Fruit fly (Drosophila melanogaster): Measurements from ENCODE around the gene CG14780.

Gene CG14780

dm6 chrX:1464033-1464432, 8.3 kb upstream of the CG14780 start, which contains the start of gene Ns3 (continued):
- peak; percentile 85 for TF ChIP-seq Dll (GFP tag; IDR thresholded peaks at IDR 0.05; ENCODE audit: partially characterized antibody)
- TF ChIP-seq Nf-YC (tag; optimal IDR thresholded peaks at IDR 0.05), result no peak
- no peak for TF ChIP-seq CG10431 (GFP tag; optimal IDR thresholded peaks at IDR 0.05)
- peak; percentile 2 for TF ChIP-seq CG15479 (GFP tag; optimal IDR thresholded peaks at IDR 0.05)
- peak; percentile 15 for TF ChIP-seq CG12659 (GFP tag; optimal IDR thresholded peaks at IDR 0.05)
- no peak for TF ChIP-seq D19B (GFP tag; optimal IDR thresholded peaks at IDR 0.05)
- no peak for TF ChIP-seq schlank (tag; optimal IDR thresholded peaks at IDR 0.05)
- TF ChIP-seq Myb (GFP tag; optimal IDR thresholded peaks at IDR 0.05), result peak; percentile 62
- no peak for TF ChIP-seq Abd-B (GFP tag; optimal IDR thresholded peaks at IDR 0.05)
- no peak for TF ChIP-seq CG11247 (GFP tag; IDR thresholded peaks at IDR 0.05)
- TF ChIP-seq Hr78 (GFP tag; optimal IDR thresholded peaks at IDR 0.05), result no peak
- no peak for TF ChIP-seq gcm2 (GFP tag; optimal IDR thresholded peaks at IDR 0.05)
- peak; percentile 72 for TF ChIP-seq Doc3 (GFP tag; IDR thresholded peaks at IDR 0.05; ENCODE audit: partially characterized antibody)
- TF ChIP-seq fd64A (GFP tag; optimal IDR thresholded peaks at IDR 0.05), result no peak
- no peak for TF ChIP-seq CG1024 (GFP tag; IDR thresholded peaks at IDR 0.05)
- no peak for TF ChIP-seq CG10565 (GFP tag; optimal IDR thresholded peaks at IDR 0.05)

- TF ChIP-seq bcd (GFP tag; optimal IDR thresholded peaks at IDR 0.05) (no peak), CG1529 (GFP tag; optimal IDR thresholded peaks at IDR 0.05) (no peak), CHES-1-like (GFP tag; optimal IDR thresholded peaks at IDR 0.05) (peak; percentile 17), sens (GFP tag) (peak; percentile 63), CG30403 (GFP tag; optimal IDR thresholded peaks at IDR 0.05) (peak; percentile 9), D (optimal IDR thresholded peaks at IDR 0.05) (no peak), D (GFP tag; optimal IDR thresholded peaks at IDR 0.05) (no peak), CG11093 (GFP tag; IDR thresholded peaks at IDR 0.05) (no peak), Med (GFP tag) (peak; percentile 64), pzg (GFP tag; optimal IDR thresholded peaks at IDR 0.05) (peak; percentile 12), Lhr (GFP tag; optimal IDR thresholded peaks at IDR 0.05) (no peak), Oaz (GFP tag; IDR thresholded peaks at IDR 0.05) (0 out of 2 replicates have a peak, but pooled peaks have one; percentile 15), az2 (GFP tag; optimal IDR thresholded peaks at IDR 0.05) (peak; percentile 9), Gug (GFP tag; IDR thresholded peaks at IDR 0.05) (peak; percentile 10; the same call in 1 of the 4 replicates), CG2120 (GFP tag; optimal IDR thresholded peaks at IDR 0.05) (peak; percentile 13), lbe (GFP tag; optimal IDR thresholded peaks at IDR 0.05) (peak; percentile 24), CG9797 (GFP tag; optimal IDR thresholded peaks at IDR 0.05) (peak; percentile 7), gfzf (GFP tag; optimal IDR thresholded peaks at IDR 0.05) (peak; percentile 66), Pdp1 (GFP tag; optimal IDR thresholded peaks at IDR 0.05) (peak in 1 of 2 experiments; percentile 5), HmgD (GFP tag; optimal IDR thresholded peaks at IDR 0.05) (no peak), sr (GFP tag; IDR thresholded peaks at IDR 0.05) (0 out of 3 replicates have a peak, but pooled peaks have one; percentile 7), MESR4 (GFP tag; optimal IDR thresholded peaks at IDR 0.05) (peak; percentile 60), tgo (GFP tag; IDR thresholded peaks at IDR 0.05) (0 out of 3 replicates have a peak, but pooled peaks have one; percentile 16), CG16863 (GFP tag; optimal IDR thresholded peaks at IDR 0.05) (no peak), slbo (GFP tag; IDR thresholded peaks at IDR 0.05) (peak; percentile 51; the same call in 1 of the 2 replicates), CG2116 (GFP tag; optimal IDR thresholded peaks at IDR 0.05) (peak; percentile 15), row (GFP tag; IDR thresholded peaks at IDR 0.05) (peak; percentile 42; the same call in 2 of the 3 replicates), trem (tag; optimal IDR thresholded peaks at IDR 0.05) (peak; percentile 17), Drgx (GFP tag; IDR thresholded peaks at IDR 0.05) (peak; percentile 54; the same call in 1 of the 2 replicates), MBD-R2 (GFP tag; IDR thresholded peaks at IDR 0.05) (peak; percentile 63), CG14441 (GFP tag; IDR thresholded peaks at IDR 0.05) (0 out of 2 replicates have a peak, but pooled peaks have one; percentile 32), Sry-β (GFP tag; optimal IDR thresholded peaks at IDR 0.05) (no peak), CG17802 (tag; optimal IDR thresholded peaks at IDR 0.05) (no peak)
These were observed 6.4 kb upstream of the CG14780 start, which contains the start of the genes O-fut2 and CG14777 for dm6 chrX:1465707-1466504. TSS of gene O-fut2 (minus strand) at chrX:1465996. TSS of gene CG14777 (plus strand) at chrX:1466134.

All from whole organism, embryonic.